Worm (Caenorhabditis elegans) whole organism, L1 larva: ENCODE measurements around the gene T26E4.10.
"Not testable (repeated sequence)": the region's sequence is repeated elsewhere in the genome, so short reads cannot be mapped to it uniquely, and the experiment has no call there.

Experiments used
- C04F5.9 ChIP-seq: sonication (generic microtip); optimal IDR thresholded peaks from 2 replicates; lab custom pipeline; 2016; ENCODE audit warnings: missing genetic modification characterization, missing compliant biosample characterization
- C34B4.2 ChIP-seq: sonication (generic microtip); optimal IDR thresholded peaks from 2 replicates; lab custom pipeline; 2017; ENCODE audit warnings: mild to moderate bottlenecking, missing genetic modification characterization, missing compliant biosample characterization
- Y116A8C.19 ChIP-seq: sonication (generic microtip); optimal IDR thresholded peaks from 2 replicates; lab custom pipeline; 2016; ENCODE audit warnings: missing compliant biosample characterization, missing genetic modification characterization, borderline replicate concordance
- alr-1 ChIP-seq: fragments of 200-800 bp; sonication (Bioruptor generic); optimal IDR thresholded peaks from 2 replicates; lab custom pipeline; 2018; ENCODE audit warnings: borderline replicate concordance, mild to moderate bottlenecking, missing genetic modification characterization, missing compliant biosample characterization
- ceh-8 ChIP-seq: fragments of 200-800 bp; sonication (Bioruptor generic); optimal IDR thresholded peaks from 2 replicates; lab custom pipeline; 2018; ENCODE audit warnings: mild to moderate bottlenecking, missing genetic modification characterization, moderate library complexity, missing compliant biosample characterization
- dsc-1 ChIP-seq: sonication (generic microtip); optimal IDR thresholded peaks from 2 replicates; lab custom pipeline; 2016; ENCODE audit warnings: mild to moderate bottlenecking, missing genetic modification characterization, missing compliant biosample characterization
- egl-27 ChIP-seq, 2 experiments: fragments of 150-350 bp in 1 of 2; sonication (generic microtip); optimal IDR thresholded peaks; 3 replicates each; lab custom pipeline; 2017 to 2018; ENCODE audit warnings: missing biosample characterization in 2 of 2, missing genetic modification characterization in 2 of 2, missing genetic modification reagents in 2 of 2
- elt-3 ChIP-seq, 6 experiments: fragments of 150-350 bp in 1 of 6; sonication (generic microtip); optimal IDR thresholded peaks; 2 replicates each; lab custom pipeline; 2017 to 2018; ENCODE audit warnings: missing biosample characterization in 6 of 6, missing genetic modification characterization in 6 of 6, inconsistent platforms in 1 of 6
- ets-5 ChIP-seq: fragments of 200-800 bp; sonication (Bioruptor generic); IDR thresholded peaks from 2 replicates; pipeline ENCODE4 v1.3.6; 2022; ENCODE audit warnings: missing genetic modification characterization, missing compliant biosample characterization
- fos-1 ChIP-seq: fragments of 150-350 bp; optimal IDR thresholded peaks from 2 replicates; lab custom pipeline; 2014; ENCODE audit warnings: missing biosample characterization, missing genetic modification characterization
- grh-1 ChIP-seq: fragments of 200-800 bp; sonication (Bioruptor generic); IDR thresholded peaks from 2 replicates; pipeline ENCODE4 v1.3.6; 2022; ENCODE audit warnings: missing genetic modification reagents, missing genetic modification characterization, missing compliant biosample characterization
- hlh-17 ChIP-seq: fragments of 200-800 bp; sonication (Bioruptor generic); optimal IDR thresholded peaks from 2 replicates; lab custom pipeline; 2018; ENCODE audit warnings: missing genetic modification characterization, mild to moderate bottlenecking, missing compliant biosample characterization, moderate library complexity, borderline replicate concordance
- hpl-2 ChIP-seq: fragments of 150-350 bp; optimal IDR thresholded peaks from 2 replicates; lab custom pipeline; 2014; ENCODE audit warnings: missing biosample characterization, missing genetic modification reagents, missing genetic modification characterization
- irx-1 ChIP-seq: sonication (generic microtip); optimal IDR thresholded peaks from 2 replicates; lab custom pipeline; 2016; ENCODE audit warnings: missing genetic modification characterization, missing compliant biosample characterization
- lin-14 ChIP-seq: fragments of 200-800 bp; sonication (Bioruptor generic); optimal IDR thresholded peaks from 2 replicates; lab custom pipeline; 2018; ENCODE audit warnings: mild to moderate bottlenecking, missing genetic modification characterization, moderate library complexity, missing compliant biosample characterization
- lin-35 ChIP-seq, 2 experiments: fragments of 150-350 bp; optimal IDR thresholded peaks; 2 replicates each; lab custom pipeline; 2014; ENCODE audit warnings: missing biosample characterization in 2 of 2, missing genetic modification characterization in 2 of 2, missing genetic modification reagents in 2 of 2
- mab-9 ChIP-seq: fragments of 200-800 bp; sonication (Bioruptor generic); IDR thresholded peaks from 2 replicates; pipeline ENCODE4 v1.3.6; 2022; ENCODE audit warnings: missing genetic modification reagents, missing genetic modification characterization, missing compliant biosample characterization
- mdl-1 ChIP-seq, 2 experiments: fragments of 150-350 bp; optimal IDR thresholded peaks; 2 replicates each; lab custom pipeline; 2014 to 2017; ENCODE audit warnings: missing biosample characterization in 2 of 2, missing genetic modification characterization in 2 of 2, inconsistent platforms in 1 of 2
- mef-2 ChIP-seq: fragments of 150-350 bp; optimal IDR thresholded peaks from 2 replicates; lab custom pipeline; 2014; ENCODE audit warnings: missing biosample characterization, missing genetic modification characterization
- nhr-71 ChIP-seq: sonication (generic microtip); optimal IDR thresholded peaks from 2 replicates; lab custom pipeline; 2016; ENCODE audit warnings: mild to moderate bottlenecking, missing genetic modification characterization, moderate library complexity, missing compliant biosample characterization
- nhr-77 ChIP-seq: fragments of 150-350 bp; optimal IDR thresholded peaks from 2 replicates; lab custom pipeline; 2014; ENCODE audit warnings: missing biosample characterization, missing genetic modification characterization
- skn-1 ChIP-seq: fragments of 150-350 bp; optimal IDR thresholded peaks from 2 replicates; lab custom pipeline; 2014; ENCODE audit warnings: missing biosample characterization, missing genetic modification characterization
- snu-23 ChIP-seq: sonication (generic microtip); optimal IDR thresholded peaks from 2 replicates; lab custom pipeline; 2016; ENCODE audit warnings: missing genetic modification characterization, missing compliant biosample characterization
- sox-4 ChIP-seq: sonication (generic microtip); optimal IDR thresholded peaks from 2 replicates; lab custom pipeline; 2016; ENCODE audit warnings: missing genetic modification characterization, missing compliant biosample characterization
- sup-37 ChIP-seq: fragments of 200-800 bp; sonication (Bioruptor generic); optimal IDR thresholded peaks from 2 replicates; lab custom pipeline; 2018; ENCODE audit warnings: mild to moderate bottlenecking, missing genetic modification characterization, missing compliant biosample characterization
- swsn-7 ChIP-seq: sonication (generic microtip); optimal IDR thresholded peaks from 2 replicates; lab custom pipeline; 2016; ENCODE audit warnings: missing genetic modification characterization, missing compliant biosample characterization
- tbx-2 ChIP-seq: sonication (generic microtip); optimal IDR thresholded peaks from 2 replicates; lab custom pipeline; 2016; ENCODE audit warnings: missing genetic modification characterization, missing compliant biosample characterization
- unc-62 ChIP-seq: fragments of 150-350 bp; optimal IDR thresholded peaks from 2 replicates; lab custom pipeline; 2014; ENCODE audit warnings: missing biosample characterization, missing genetic modification reagents, missing genetic modification characterization
- unc-86 ChIP-seq: sonication (generic microtip); optimal IDR thresholded peaks from 2 replicates; lab custom pipeline; 2016; ENCODE audit warnings: missing genetic modification characterization, missing compliant biosample characterization
- vab-15 ChIP-seq: sonication (generic microtip); optimal IDR thresholded peaks from 2 replicates; lab custom pipeline; 2017; ENCODE audit warnings: missing genotype, mild to moderate bottlenecking, missing genetic modification characterization, missing compliant biosample characterization
- zip-4 ChIP-seq: fragments of 200-800 bp; sonication (Bioruptor generic); optimal IDR thresholded peaks from 2 replicates; lab custom pipeline; 2018; ENCODE audit warnings: mild to moderate bottlenecking, missing genetic modification characterization, moderate library complexity, missing compliant biosample characterization
- ztf-11 ChIP-seq, 2 experiments: sonication (generic microtip); optimal IDR thresholded peaks; 2 replicates each; lab custom pipeline; 2016 to 2017; ENCODE audit warnings: missing genetic modification characterization in 2 of 2, missing biosample characterization in 1 of 2, missing compliant biosample characterization in 1 of 2

The T26E4.10 gene

ce11 chrV:15809543-15809942 is 11.5 kb upstream of the T26E4.10 start, which contains the start of gene srsx-36:
TSS of gene srsx-36 (minus strand) at chrV:15809643.
- TF ChIP-seq tbx-2 (tag; lab: Kevin White, UChicago) (no peak), skn-1 (no peak)
- TF ChIP-seq, all 84 proteins: peak for 0

DNA sequence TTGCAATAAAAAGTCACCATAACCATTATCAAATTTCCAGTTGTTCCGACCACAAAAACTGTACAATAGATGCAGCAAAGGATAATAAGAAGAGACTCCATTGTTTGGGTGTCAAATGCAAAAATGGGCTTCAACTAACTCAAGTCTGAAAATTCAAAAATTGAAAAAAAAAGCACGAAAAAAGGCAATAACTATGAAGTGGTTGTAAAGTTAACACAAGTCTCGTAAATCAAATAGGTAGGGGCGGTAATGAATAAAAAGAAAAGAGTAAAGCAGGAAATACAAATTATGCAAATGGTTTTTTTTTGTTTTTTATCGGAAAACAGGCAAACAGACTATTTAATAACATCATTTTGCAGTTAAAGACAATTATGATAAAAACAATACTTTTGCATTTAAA is 9.4 kb upstream of the T26E4.10 start, which contains the start of gene srsx-38:
Gene srsx-38, minus strand, starts transcription at position 101 of the 400 bp plus-strand sequence.
- not testable (repeated sequence) for TF ChIP-seq sox-4; tbx-2 (tag; lab: Kevin White, UChicago); ztf-11 (tag; optimal IDR thresholded peaks at IDR 0.05; lab: Kevin White, UChicago)

ce11 chrV:15803748-15804147 is 5.7 kb upstream of the T26E4.10 start, which contains the start of gene T26E4.18:
TSS of gene T26E4.18 (minus strand) at chrV:15803848.
- TF ChIP-seq C04F5.9 (tag; lab: Kevin White, UChicago); fos-1; swsn-7 (tag; lab: Kevin White, UChicago): not testable (repeated sequence)

- TF ChIP-seq zip-4; lin-14 (GFP tag; lab: Kevin White, UChicago); vab-15 (tag; lab: Kevin White, UChicago): not testable (repeated sequence)
These were observed 5.1 kb upstream of the T26E4.10 start, which contains the start of gene srd-27 for ce11 chrV:15803079-15803478. TSS of gene srd-27 (plus strand) at chrV:15803379.

ce11 chrV:15802623-15803022 is 4.6 kb upstream of the T26E4.10 start, which contains the start of gene T26E4.9:
TSS of gene T26E4.9 (minus strand) at chrV:15802723.
- TF ChIP-seq sup-37 (GFP tag; lab: Kevin White, UChicago); snu-23 (GFP tag; lab: Kevin White, UChicago); C34B4.2: not testable (repeated sequence)

DNA sequence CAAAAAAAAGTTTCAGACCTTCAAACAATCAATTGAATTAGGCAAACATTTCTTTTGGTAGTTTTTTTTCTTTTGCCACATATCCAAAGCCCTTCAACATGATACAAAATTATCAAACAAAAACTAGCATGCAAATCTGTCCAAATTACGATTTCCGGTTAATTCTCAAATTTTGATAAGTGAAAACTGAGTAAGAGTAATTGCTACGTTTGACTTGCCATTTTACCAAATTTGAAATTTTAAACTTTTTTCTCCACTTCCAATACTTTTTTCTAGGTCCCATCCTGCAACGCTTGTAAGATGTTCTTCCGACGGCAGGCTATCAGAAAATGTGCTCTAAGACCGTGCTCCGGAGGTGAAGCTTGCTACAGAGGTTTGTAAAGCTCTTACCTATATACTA is 1.9 kb downstream of the T26E4.10 start, which contains the start of gene nhr-223:
Gene nhr-223, plus strand, starts transcription at position 301 of the 400 bp plus-strand sequence.
- TF ChIP-seq unc-62 (GFP tag; lab: Kevin White, UChicago) (no peak), elt-3 (tag; optimal IDR thresholded peaks at IDR 0.05; lab: Kevin White, UChicago) (no peak), mdl-1 (tag; optimal IDR thresholded peaks at IDR 0.05; lab: Kevin White, UChicago) (no peak), mef-2 (tag; lab: Kevin White, UChicago) (no peak), Y116A8C.19 (tag; lab: Kevin White, UChicago) (no peak), hpl-2 (GFP tag; lab: Kevin White, UChicago) (no peak), unc-86 (tag; lab: Kevin White, UChicago) (no peak), vab-15 (tag; lab: Kevin White, UChicago) (no peak), hlh-17 (no peak), nhr-71 (no peak), ets-5 (GFP tag; lab: Robert Waterston, UW) (no peak), alr-1 (tag; lab: Kevin White, UChicago) (no peak), dsc-1 (tag; lab: Kevin White, UChicago) (no peak), ztf-11 (tag; optimal IDR thresholded peaks at IDR 0.05; lab: Kevin White, UChicago) (no peak), lin-35 (GFP tag; optimal IDR thresholded peaks at IDR 0.05; lab: Kevin White, UChicago) (no peak), irx-1 (tag; lab: Kevin White, UChicago) (no peak), grh-1 (GFP tag; lab: Robert Waterston, UW) (no peak), mab-9 (no peak)

DNA sequence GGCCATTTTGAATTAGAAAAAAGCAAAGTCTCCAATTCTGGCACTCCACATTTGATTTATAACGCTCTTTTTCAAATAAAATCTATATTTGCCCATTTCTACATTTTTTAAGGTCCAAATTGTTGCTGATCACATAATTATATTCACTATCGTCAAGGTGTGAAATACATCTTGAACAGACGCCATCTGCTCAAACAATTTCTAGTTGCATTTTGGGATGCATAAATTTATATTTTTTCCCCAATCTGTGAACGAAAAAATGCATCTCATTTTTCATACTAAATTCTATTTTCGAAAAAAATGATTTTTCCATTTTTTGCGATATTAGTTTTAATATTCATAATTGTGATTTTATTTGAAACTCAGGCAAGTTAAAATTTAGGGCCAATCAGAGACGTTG is 4.7 kb downstream of the T26E4.10 start, which contains the start of gene T26E4.7:
Gene T26E4.7, plus strand, starts transcription at position 301 of the 400 bp plus-strand sequence.
- TF ChIP-seq ceh-8 (no peak), vab-15 (tag; lab: Kevin White, UChicago) (no peak), nhr-77 (no peak), egl-27 (tag; optimal IDR thresholded peaks at IDR 0.05; lab: Kevin White, UChicago) (no peak), Y116A8C.19 (tag; lab: Kevin White, UChicago) (no peak)
